Worm (Caenorhabditis elegans): Measurements from ENCODE around the gene C15B12.8.

DNA sequence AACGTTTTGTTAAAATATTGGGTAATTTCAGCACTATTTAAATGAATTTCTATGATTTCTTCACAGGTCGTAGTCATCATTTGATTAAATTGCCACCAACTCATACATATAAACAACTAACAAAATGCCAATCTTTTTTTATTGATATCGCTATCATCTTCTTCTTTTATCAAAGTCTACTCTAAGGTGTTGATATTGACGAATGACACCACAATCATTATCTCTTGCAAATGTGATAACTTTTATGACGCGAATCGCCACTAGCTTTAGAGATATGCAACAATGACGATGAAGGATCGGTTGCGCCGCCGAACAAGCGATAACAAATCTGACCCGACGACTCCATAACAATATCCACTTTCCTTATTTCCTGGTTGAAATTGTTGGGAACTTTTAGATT is 40.4 kb downstream of the C15B12.8 start:
- TF ChIP-seq let-607 (tag; optimal IDR thresholded peaks at IDR 0.05) = peak in 1 of 2 experiments; percentile 41
- TF ChIP-seq lir-1 (GFP tag; conservative IDR thresholded peaks at IDR 0.05) = no peak
- TF ChIP-seq mel-28 (tag; optimal IDR thresholded peaks at IDR 0.05; ENCODE audit: borderline replicate concordance) = no peak
- TF ChIP-seq ama-1 (optimal IDR thresholded peaks at IDR 0.05) = no peak
- no peak for TF ChIP-seq ama-1 (GFP tag; optimal IDR thresholded peaks at IDR 0.05)
- TF ChIP-seq him-1 (tag; optimal IDR thresholded peaks at IDR 0.05) = no peak

Data from whole organism, young adult.